Fruit fly (Drosophila melanogaster) whole organism, adult: ENCODE measurements around the gene CG32202.

Experiments used
- CG33017 ChIP-seq: fragments of 200-800 bp; sonication (Bioruptor generic); optimal IDR thresholded peaks from 2 replicates; lab custom pipeline; 2018; ENCODE audit warnings: missing biosample characterization, mild to moderate bottlenecking, missing genetic modification characterization, moderate library complexity
- CG7101 ChIP-seq: fragments of 200-800 bp; sonication (Bioruptor generic); optimal IDR thresholded peaks from 2 replicates; lab custom pipeline; 2018; ENCODE audit warnings: missing biosample characterization, mild to moderate bottlenecking, missing genetic modification characterization, moderate library complexity
- bab1 ChIP-seq: fragments of 200-800 bp; sonication (Bioruptor generic); optimal IDR thresholded peaks from 3 replicates; lab custom pipeline; 2019; ENCODE audit warnings: missing biosample characterization, mild to moderate bottlenecking, missing genetic modification characterization, moderate library complexity
- cnc ChIP-seq, 2 experiments: fragments of >200 bp; optimal IDR thresholded peaks; 2 replicates each; lab custom pipeline; 2017

- TF ChIP-seq bab1 (GFP tag; lab: Kevin White, UChicago): no peak
- TF ChIP-seq cnc (optimal IDR thresholded peaks at IDR 0.05; lab: Kevin White, UChicago): no peak
- no peak for TF ChIP-seq CG7101 (tag; lab: Kevin White, UChicago)
- no peak for TF ChIP-seq CG33017 (tag; lab: Kevin White, UChicago)
These were observed 16.4 kb upstream of the CG32202 start for dm6 chr3L:18665594-18665993.
